Worm (Caenorhabditis elegans) whole organism, L3 larva: Measurements from ENCODE around the gene pax-3.

Source experiments
- R02D3.7 ChIP-seq: fragments of 150-350 bp; optimal IDR thresholded peaks from 2 replicates; lab custom pipeline; 2014; ENCODE audit warnings: missing biosample characterization, missing genetic modification characterization
- ZK546.5 ChIP-seq: sonication (generic microtip); optimal IDR thresholded peaks from 2 replicates; lab custom pipeline; 2017; ENCODE audit warnings: missing biosample characterization, missing genetic modification characterization
- ama-1 ChIP-seq: fragments of 150-350 bp; optimal IDR thresholded peaks from 2 replicates; lab custom pipeline; 2018
- ceh-16 ChIP-seq: sonication (generic microtip); optimal IDR thresholded peaks from 2 replicates; lab custom pipeline; 2017; ENCODE audit warnings: missing biosample characterization, missing genetic modification characterization
- ceh-28 ChIP-seq: fragments of 150-350 bp; optimal IDR thresholded peaks from 2 replicates; lab custom pipeline; 2014; ENCODE audit warnings: missing biosample characterization, missing genetic modification reagents, missing genetic modification characterization
- ceh-82 ChIP-seq: fragments of 150-350 bp; optimal IDR thresholded peaks from 2 replicates; lab custom pipeline; 2014; ENCODE audit warnings: missing biosample characterization, missing genetic modification characterization
- ceh-9 ChIP-seq: sonication (generic microtip); optimal IDR thresholded peaks from 2 replicates; lab custom pipeline; 2018; ENCODE audit warnings: missing biosample characterization, missing genetic modification characterization
- daf-12 ChIP-seq: fragments of 150-350 bp; optimal IDR thresholded peaks from 2 replicates; lab custom pipeline; 2014; ENCODE audit warnings: missing biosample characterization, missing genetic modification reagents, missing genetic modification characterization
- egl-27 ChIP-seq: sonication (generic microtip); optimal IDR thresholded peaks from 4 replicates; lab custom pipeline; 2017; ENCODE audit warnings: missing biosample characterization, missing genetic modification reagents, missing genetic modification characterization
- egl-5 ChIP-seq: fragments of 150-350 bp; optimal IDR thresholded peaks from 2 replicates; lab custom pipeline; 2017; ENCODE audit warnings: missing biosample characterization, missing genetic modification reagents, missing genetic modification characterization, inconsistent platforms
- elt-1 ChIP-seq: fragments of 150-350 bp; optimal IDR thresholded peaks from 2 replicates; lab custom pipeline; 2014; ENCODE audit warnings: missing biosample characterization, missing genetic modification characterization
- elt-2 ChIP-seq: sonication (generic microtip); optimal IDR thresholded peaks from 2 replicates; lab custom pipeline; 2016; ENCODE audit warnings: missing genetic modification reagents, mild to moderate bottlenecking, missing genetic modification characterization, missing compliant biosample characterization
- elt-3 ChIP-seq, 3 experiments: fragments of 150-350 bp in 1 of 3; sonication (generic microtip) in 2 of 3; optimal IDR thresholded peaks; 2 replicates in 2 of 3; 4 replicates in 1 of 3; lab custom pipeline; 2014 to 2017; ENCODE audit warnings: missing biosample characterization in 3 of 3, missing genetic modification characterization in 3 of 3
- eor-1 ChIP-seq, 2 experiments: fragments of 150-350 bp; optimal IDR thresholded peaks; 2 replicates each; lab custom pipeline; 2014 to 2018; ENCODE audit warnings: missing biosample characterization in 2 of 2, missing genetic modification characterization in 2 of 2
- fkh-10 ChIP-seq: sonication (generic microtip); optimal IDR thresholded peaks from 2 replicates; lab custom pipeline; 2017; ENCODE audit warnings: missing biosample characterization, missing genetic modification reagents, missing genetic modification characterization
- fkh-2 ChIP-seq: fragments of 150-350 bp; optimal IDR thresholded peaks from 2 replicates; lab custom pipeline; 2014; ENCODE audit warnings: missing biosample characterization, missing genetic modification reagents, missing genetic modification characterization
- hmg-11 ChIP-seq: sonication (generic microtip); optimal IDR thresholded peaks from 2 replicates; lab custom pipeline; 2016; ENCODE audit warnings: missing genetic modification characterization, missing compliant biosample characterization
- jun-1 ChIP-seq: fragments of 150-350 bp; optimal IDR thresholded peaks from 2 replicates; lab custom pipeline; 2014; ENCODE audit warnings: missing biosample characterization, missing genetic modification reagents, missing genetic modification characterization
- lin-15B ChIP-seq: fragments of 150-350 bp; optimal IDR thresholded peaks from 2 replicates; lab custom pipeline; 2014; ENCODE audit warnings: missing biosample characterization, missing genetic modification characterization
- lin-39 ChIP-seq: fragments of 150-350 bp; optimal IDR thresholded peaks from 2 replicates; lab custom pipeline; 2018; ENCODE audit warnings: missing biosample characterization, missing genetic modification reagents, missing genetic modification characterization
- lsy-12 ChIP-seq: sonication (generic microtip); optimal IDR thresholded peaks from 2 replicates; lab custom pipeline; 2016; ENCODE audit warnings: mild to moderate bottlenecking, missing genetic modification characterization, missing compliant biosample characterization
- mdl-1 ChIP-seq: fragments of 150-350 bp; optimal IDR thresholded peaks from 2 replicates; lab custom pipeline; 2014; ENCODE audit warnings: missing biosample characterization, missing genetic modification characterization
- mml-1 ChIP-seq: fragments of 150-350 bp; sonication (generic microtip); optimal IDR thresholded peaks from 3 replicates; lab custom pipeline; 2014; ENCODE audit warnings: missing biosample characterization, missing genetic modification characterization
- nfya-1 ChIP-seq: sonication (generic microtip); optimal IDR thresholded peaks from 2 replicates; lab custom pipeline; 2017; ENCODE audit warnings: missing genetic modification characterization, mild to moderate bottlenecking, missing compliant biosample characterization, antibody characterized with exemption, moderate library complexity; ENCODE audit not compliant: insufficient read depth
- nhr-11 ChIP-seq: fragments of 150-350 bp; optimal IDR thresholded peaks from 2 replicates; lab custom pipeline; 2014; ENCODE audit warnings: missing biosample characterization, missing genetic modification characterization
- nhr-12 ChIP-seq: fragments of 150-350 bp; optimal IDR thresholded peaks from 2 replicates; lab custom pipeline; 2014; ENCODE audit warnings: missing biosample characterization, missing genetic modification characterization
- nhr-23 ChIP-seq: fragments of 150-350 bp; optimal IDR thresholded peaks from 2 replicates; lab custom pipeline; 2014; ENCODE audit warnings: missing biosample characterization, missing genetic modification reagents, missing genetic modification characterization
- nhr-237 ChIP-seq: fragments of 150-350 bp; optimal IDR thresholded peaks from 2 replicates; lab custom pipeline; 2014; ENCODE audit warnings: missing biosample characterization, missing genetic modification characterization
- nhr-25 ChIP-seq: sonication (generic microtip); optimal IDR thresholded peaks from 2 replicates; lab custom pipeline; 2017; ENCODE audit warnings: missing biosample characterization, missing genetic modification characterization
- nhr-43 ChIP-seq: sonication (generic microtip); optimal IDR thresholded peaks from 2 replicates; lab custom pipeline; 2016; ENCODE audit warnings: mild to moderate bottlenecking, missing genetic modification characterization, missing compliant biosample characterization; ENCODE audit not compliant: poor library complexity, severe bottlenecking
- nhr-67 ChIP-seq: fragments of 150-350 bp; optimal IDR thresholded peaks from 2 replicates; lab custom pipeline; 2014; ENCODE audit warnings: missing biosample characterization, missing genetic modification characterization
- nhr-77 ChIP-seq: fragments of 150-350 bp; optimal IDR thresholded peaks from 2 replicates; lab custom pipeline; 2014; ENCODE audit warnings: missing biosample characterization, missing genetic modification characterization
- pha-4 ChIP-seq: fragments of 150-350 bp; optimal IDR thresholded peaks from 2 replicates; lab custom pipeline; 2014; ENCODE audit warnings: missing biosample characterization, missing genetic modification reagents, missing genetic modification characterization
- pqm-1 ChIP-seq: fragments of 150-350 bp; optimal IDR thresholded peaks from 2 replicates; lab custom pipeline; 2017; ENCODE audit warnings: missing biosample characterization, missing genetic modification characterization, inconsistent platforms
- sea-2 ChIP-seq: fragments of 150-350 bp; sonication (generic microtip); optimal IDR thresholded peaks from 4 replicates; lab custom pipeline; 2014; ENCODE audit warnings: missing biosample characterization, missing genetic modification reagents, missing genetic modification characterization
- skn-1 ChIP-seq: fragments of 150-350 bp; optimal IDR thresholded peaks from 2 replicates; lab custom pipeline; 2014; ENCODE audit warnings: missing biosample characterization, missing genetic modification characterization
- snpc-4 ChIP-seq: fragments of 150-350 bp; optimal IDR thresholded peaks from 2 replicates; lab custom pipeline; 2014; ENCODE audit warnings: missing biosample characterization, missing genetic modification characterization
- tbx-2 ChIP-seq: sonication (generic microtip); optimal IDR thresholded peaks from 2 replicates; lab custom pipeline; 2016; ENCODE audit warnings: mild to moderate bottlenecking, missing genetic modification characterization, missing compliant biosample characterization
- unc-39 ChIP-seq: sonication (generic microtip); optimal IDR thresholded peaks from 4 replicates; lab custom pipeline; 2017; ENCODE audit warnings: missing biosample characterization, missing genetic modification characterization
- unc-62 ChIP-seq: fragments of 150-350 bp; sonication (generic microtip); optimal IDR thresholded peaks from 4 replicates; lab custom pipeline; 2014; ENCODE audit warnings: missing biosample characterization, missing genetic modification reagents, missing genetic modification characterization
- ztf-11 ChIP-seq: fragments of 150-350 bp; optimal IDR thresholded peaks from 2 replicates; lab custom pipeline; 2014; ENCODE audit warnings: missing biosample characterization, missing genetic modification characterization
- ztf-4 ChIP-seq: fragments of 150-350 bp; optimal IDR thresholded peaks from 2 replicates; lab custom pipeline; 2014; ENCODE audit warnings: missing biosample characterization, missing genetic modification characterization

pax-3 gene

ce11 chrII:10146488-10146887 lies at the start of gene pax-3:
TSS of gene pax-3 (plus strand) at chrII:10146570.
- TF ChIP-seq mml-1 (tag; lab: Kevin White, UChicago) (no peak), nfya-1 (tag; lab: Kevin White, UChicago) (no peak), snpc-4 (tag; lab: Kevin White, UChicago) (no peak), nhr-25 (no peak), fkh-10 (no peak), lin-15B (tag; lab: Kevin White, UChicago) (no peak), nhr-11 (no peak), nhr-237 (tag; lab: Kevin White, UChicago) (no peak), ztf-11 (tag; lab: Kevin White, UChicago) (no peak), ceh-82 (tag; lab: Kevin White, UChicago) (no peak), nhr-12 (tag; lab: Kevin White, UChicago) (no peak), nhr-77 (tag; lab: Kevin White, UChicago) (no peak), ceh-28 (tag; lab: Kevin White, UChicago) (no peak), ama-1 (no peak), unc-39 (no peak), elt-1 (tag; lab: Kevin White, UChicago) (no peak), ZK546.5 (no peak), sea-2 (GFP tag; lab: Kevin White, UChicago) (no peak)

- no peak for TF ChIP-seq tbx-2
- no peak for TF ChIP-seq snpc-4 (tag; lab: Kevin White, UChicago)
- TF ChIP-seq fkh-2, result no peak
- TF ChIP-seq mdl-1, result no peak
- TF ChIP-seq ama-1, result no peak
- no peak for TF ChIP-seq daf-12 (tag; lab: Kevin White, UChicago)
- TF ChIP-seq ceh-16 (tag; lab: Kevin White, UChicago), result no peak
- TF ChIP-seq pha-4 (tag; lab: Kevin White, UChicago), result no peak
- no peak for TF ChIP-seq unc-62 (GFP tag; lab: Kevin White, UChicago)
- no peak for TF ChIP-seq jun-1 (tag; lab: Kevin White, UChicago)
- no peak for TF ChIP-seq ceh-9
- TF ChIP-seq nhr-77 (tag; lab: Kevin White, UChicago), result no peak
- no peak for TF ChIP-seq eor-1 (tag; optimal IDR thresholded peaks at IDR 0.05; lab: Kevin White, UChicago)
- no peak for TF ChIP-seq fkh-10
- no peak for TF ChIP-seq hmg-11 (tag; lab: Kevin White, UChicago)
Observed at ce11 chrII:10098428-10098827, 47.9 kb upstream of the pax-3 start.

- TF ChIP-seq nhr-43 (tag; lab: Kevin White, UChicago) (no peak), lin-39 (no peak), elt-3 (tag; optimal IDR thresholded peaks at IDR 0.05; lab: Kevin White, UChicago) (no peak), mdl-1 (no peak), unc-62 (GFP tag; lab: Kevin White, UChicago) (no peak), nhr-11 (no peak), egl-27 (tag; lab: Kevin White, UChicago) (no peak), nhr-12 (tag; lab: Kevin White, UChicago) (no peak), lsy-12 (tag; lab: Kevin White, UChicago) (no peak), ztf-4 (tag; lab: Kevin White, UChicago) (no peak), nhr-67 (tag; lab: Kevin White, UChicago) (no peak), nfya-1 (tag; lab: Kevin White, UChicago) (no peak), snpc-4 (tag; lab: Kevin White, UChicago) (no peak)
Observed at ce11 chrII:10099072-10099471, 47.3 kb upstream of the pax-3 start.

- TF ChIP-seq nhr-11 (no peak), fkh-2 (no peak), egl-27 (tag; lab: Kevin White, UChicago) (no peak), ceh-16 (tag; lab: Kevin White, UChicago) (no peak), pqm-1 (tag; lab: Kevin White, UChicago) (no peak), pha-4 (tag; lab: Kevin White, UChicago) (peak; percentile 70), skn-1 (peak; percentile 97), lin-15B (tag; lab: Kevin White, UChicago) (peak; percentile 61), snpc-4 (tag; lab: Kevin White, UChicago) (no peak), ama-1 (no peak), nfya-1 (tag; lab: Kevin White, UChicago) (peak; percentile 75), elt-2 (tag; lab: Kevin White, UChicago) (peak; percentile 6), nhr-77 (tag; lab: Kevin White, UChicago) (no peak), nhr-43 (tag; lab: Kevin White, UChicago) (no peak), sea-2 (GFP tag; lab: Kevin White, UChicago) (no peak), egl-5 (no peak), nhr-23 (peak; percentile 32), R02D3.7 (tag; lab: Kevin White, UChicago) (peak; percentile 62)
- TF ChIP-seq, all 47 proteins: peak for 7
Observed at ce11 chrII:10099804-10100360, 46.5 kb upstream of the pax-3 start, which contains the start of the genes pas-7 and puf-12. TSS of gene pas-7 (minus strand) at chrII:10099854. TSS of gene puf-12 (plus strand) at chrII:10100310.
